Fruit fly (Drosophila melanogaster): ENCODE measurements around the gene dbf.

dbf gene

DNA sequence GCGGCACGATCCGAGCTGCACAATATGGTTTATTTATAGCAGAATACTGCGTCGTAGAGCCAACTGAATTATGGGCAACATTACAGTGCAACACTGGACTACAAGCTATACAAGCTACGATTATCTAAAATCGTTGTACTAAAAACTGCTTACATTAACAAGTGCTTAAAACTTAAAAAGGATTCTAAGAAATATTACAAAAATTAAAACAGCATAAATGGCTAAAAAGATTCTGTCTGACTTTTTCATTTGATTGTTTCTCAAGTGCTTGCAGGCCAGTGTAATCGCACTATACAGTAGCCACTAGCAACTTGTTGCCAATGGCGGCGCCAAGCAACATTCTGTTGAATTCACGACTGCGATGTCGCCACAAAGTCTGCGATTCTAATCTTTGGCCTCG, 34.6 kb upstream of the dbf start:
- TF ChIP-seq Ets98B (GFP tag; IDR thresholded peaks at IDR 0.05) (peak; percentile 94), Pif1B (GFP tag; optimal IDR thresholded peaks at IDR 0.05) (peak; percentile 85), CG4496 (GFP tag; IDR thresholded peaks at IDR 0.05) (peak; percentile 97), rn (GFP tag; IDR thresholded peaks at IDR 0.05) (peak; percentile 92), CG14655 (GFP tag; optimal IDR thresholded peaks at IDR 0.05) (peak; percentile 95), CG9948 (tag; optimal IDR thresholded peaks at IDR 0.05) (peak; percentile 91), Snoo (tag; optimal IDR thresholded peaks at IDR 0.05) (peak; percentile 1), gl (tag; optimal IDR thresholded peaks at IDR 0.05) (peak; percentile 86), Pif1A (GFP tag; optimal IDR thresholded peaks at IDR 0.05) (peak; percentile 81), D1 (tag; optimal IDR thresholded peaks at IDR 0.05) (peak; percentile 87), EcR (GFP tag; optimal IDR thresholded peaks at IDR 0.05) (no peak), CG8159 (tag; optimal IDR thresholded peaks at IDR 0.05) (peak; percentile 92), CG15710 (tag; optimal IDR thresholded peaks at IDR 0.05) (peak; percentile 89), CG13204 (GFP tag; optimal IDR thresholded peaks at IDR 0.05) (peak; percentile 63), CG8301 (tag; optimal IDR thresholded peaks at IDR 0.05) (peak; percentile 93), CG12605 (GFP tag; IDR thresholded peaks at IDR 0.05) (peak; percentile 93), CG10348 (GFP tag; IDR thresholded peaks at IDR 0.05) (peak; percentile 78), fd96Ca (GFP tag; IDR thresholded peaks at IDR 0.05) (peak; percentile 92), CG34367 (tag; optimal IDR thresholded peaks at IDR 0.05) (peak; percentile 88), CG17806 (tag; optimal IDR thresholded peaks at IDR 0.05) (peak; percentile 93), CG32121 (GFP tag; IDR thresholded peaks at IDR 0.05) (peak; percentile 94)

DNA sequence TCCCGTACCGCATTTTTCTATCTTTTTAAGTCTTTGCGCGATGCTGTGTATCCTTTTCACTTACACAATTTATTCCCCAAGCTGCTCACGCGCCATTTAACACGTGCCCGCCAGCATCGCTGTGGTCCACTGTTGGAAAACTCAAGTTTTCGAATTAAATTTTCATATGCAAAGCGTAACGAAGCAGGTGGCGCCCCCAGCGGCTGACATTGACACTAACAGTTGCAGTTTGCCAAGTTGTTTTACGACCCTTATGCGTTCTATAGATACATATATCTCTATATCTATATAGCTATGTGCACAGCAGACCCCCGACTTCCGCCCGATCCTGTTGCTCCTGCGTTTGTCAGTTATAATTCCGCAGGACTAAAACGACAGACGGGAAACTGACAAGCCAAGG, 25.5 kb upstream of the dbf start:
- no peak for TF ChIP-seq EcR (GFP tag; optimal IDR thresholded peaks at IDR 0.05)
- no peak for TF ChIP-seq D1 (tag; optimal IDR thresholded peaks at IDR 0.05)
- no peak for TF ChIP-seq Ets98B (GFP tag; IDR thresholded peaks at IDR 0.05)
- TF ChIP-seq CG9948 (tag; optimal IDR thresholded peaks at IDR 0.05): no peak
- TF ChIP-seq Pif1A (GFP tag; optimal IDR thresholded peaks at IDR 0.05): no peak
- no peak for TF ChIP-seq CG4496 (GFP tag; IDR thresholded peaks at IDR 0.05)
- no peak for TF ChIP-seq CG8159 (tag; optimal IDR thresholded peaks at IDR 0.05)
- TF ChIP-seq CG12605 (GFP tag; IDR thresholded peaks at IDR 0.05): no peak
- TF ChIP-seq CG13204 (GFP tag; optimal IDR thresholded peaks at IDR 0.05): no peak
- no peak for TF ChIP-seq fd96Ca (GFP tag; IDR thresholded peaks at IDR 0.05)
- TF ChIP-seq CG32121 (GFP tag; IDR thresholded peaks at IDR 0.05): no peak
- no peak for TF ChIP-seq gl (tag; optimal IDR thresholded peaks at IDR 0.05)
- TF ChIP-seq CG34367 (tag; optimal IDR thresholded peaks at IDR 0.05): no peak
- TF ChIP-seq CG17806 (tag; optimal IDR thresholded peaks at IDR 0.05): no peak
- no peak for TF ChIP-seq Pif1B (GFP tag; optimal IDR thresholded peaks at IDR 0.05)
- TF ChIP-seq CG15710 (tag; optimal IDR thresholded peaks at IDR 0.05): no peak

DNA sequence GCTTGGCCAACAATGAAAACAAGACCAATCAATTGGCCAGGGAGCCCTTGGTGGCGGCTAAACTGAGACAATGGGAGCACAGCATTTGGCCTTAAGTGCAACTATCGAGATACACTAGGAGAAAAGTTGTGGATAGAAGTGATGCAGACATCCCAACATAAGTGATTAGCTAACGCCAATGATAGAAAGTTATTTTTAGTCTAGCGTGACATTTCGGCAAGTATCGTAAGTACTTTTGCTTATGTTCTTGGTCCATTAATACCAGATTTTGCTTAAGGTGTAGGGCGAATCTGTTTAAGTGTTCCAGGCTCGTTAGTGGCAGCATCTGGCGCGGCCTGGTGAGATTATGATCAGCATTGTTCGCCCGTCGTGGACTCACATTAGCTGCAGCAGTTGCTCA, 18.7 kb upstream of the dbf start:
- TF ChIP-seq CG8159 (tag; optimal IDR thresholded peaks at IDR 0.05) (peak; percentile 51), CG14655 (GFP tag; optimal IDR thresholded peaks at IDR 0.05) (peak; percentile 26), CG4496 (GFP tag; IDR thresholded peaks at IDR 0.05) (0 out of 3 replicates have a peak, but pooled peaks have one; percentile 15), CG34367 (tag; optimal IDR thresholded peaks at IDR 0.05) (peak; percentile 25), Pif1A (GFP tag; optimal IDR thresholded peaks at IDR 0.05) (no peak), D1 (tag; optimal IDR thresholded peaks at IDR 0.05) (no peak)

DNA sequence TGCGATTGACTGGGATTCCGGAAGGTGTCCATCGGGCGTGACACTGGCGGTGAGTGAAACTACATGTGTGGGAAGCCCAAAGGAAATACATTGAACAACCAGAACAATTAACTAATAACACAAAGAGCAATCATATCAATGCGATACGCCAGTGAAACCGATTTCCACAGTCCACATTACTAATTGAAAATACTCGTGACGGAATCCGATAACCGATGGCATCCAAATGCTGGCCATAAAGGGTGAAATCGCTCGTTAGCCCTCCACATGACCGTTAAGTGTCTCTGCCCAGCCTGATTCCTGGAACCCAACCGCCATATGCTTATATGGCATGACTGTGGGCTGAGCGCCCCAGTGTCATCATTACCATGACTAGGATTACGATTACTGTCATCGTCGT, 13.0 kb upstream of the dbf start, which contains the start of gene CG7329:
Gene CG7329, minus strand, starts transcription at position 101 of the 400 bp plus-strand sequence.
- TF ChIP-seq CG12605 (GFP tag; IDR thresholded peaks at IDR 0.05) (no peak), CG10348 (GFP tag; IDR thresholded peaks at IDR 0.05) (no peak), CG14655 (GFP tag; optimal IDR thresholded peaks at IDR 0.05) (no peak), CG15710 (tag; optimal IDR thresholded peaks at IDR 0.05) (no peak), rn (GFP tag; IDR thresholded peaks at IDR 0.05) (no peak), Pif1A (GFP tag; optimal IDR thresholded peaks at IDR 0.05) (no peak), Snoo (tag; optimal IDR thresholded peaks at IDR 0.05) (no peak), Pif1B (GFP tag; optimal IDR thresholded peaks at IDR 0.05) (no peak), fd96Ca (GFP tag; IDR thresholded peaks at IDR 0.05) (no peak), CG17806 (tag; optimal IDR thresholded peaks at IDR 0.05) (no peak), CG8159 (tag; optimal IDR thresholded peaks at IDR 0.05) (no peak), gl (tag; optimal IDR thresholded peaks at IDR 0.05) (no peak)

DNA sequence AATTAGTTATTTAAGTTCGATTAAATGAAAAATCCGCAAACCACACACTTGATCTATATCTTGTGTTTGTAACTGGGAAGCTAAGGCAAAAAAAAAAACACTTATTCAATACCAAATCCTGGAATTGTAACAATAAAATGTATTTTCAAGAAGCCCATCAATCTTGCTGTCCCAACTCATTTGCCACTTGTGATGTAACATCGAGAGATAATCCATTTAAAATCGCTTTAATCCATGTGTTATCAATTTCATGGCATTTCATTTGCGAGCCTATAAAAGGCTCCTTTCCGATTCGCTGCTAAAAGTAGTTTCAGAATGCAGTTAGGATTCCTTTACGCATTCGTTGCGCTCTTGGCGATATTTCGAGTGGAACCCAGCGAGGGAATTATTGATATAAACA, 11.8 kb upstream of the dbf start, which contains the start of gene CG31872:
Gene CG31872, plus strand, starts transcription at position 301 of the 400 bp plus-strand sequence.
- TF ChIP-seq Snoo (tag; optimal IDR thresholded peaks at IDR 0.05): no peak
- TF ChIP-seq CG8159 (tag; optimal IDR thresholded peaks at IDR 0.05): no peak
- TF ChIP-seq CG15710 (tag; optimal IDR thresholded peaks at IDR 0.05): no peak
- TF ChIP-seq CG8301 (tag; optimal IDR thresholded peaks at IDR 0.05): no peak
- TF ChIP-seq CG13204 (GFP tag; optimal IDR thresholded peaks at IDR 0.05): no peak
- no peak for TF ChIP-seq CG4496 (GFP tag; IDR thresholded peaks at IDR 0.05)
- no peak for TF ChIP-seq D1 (tag; optimal IDR thresholded peaks at IDR 0.05)
- TF ChIP-seq fd96Ca (GFP tag; IDR thresholded peaks at IDR 0.05): no peak
- no peak for TF ChIP-seq Ets98B (GFP tag; IDR thresholded peaks at IDR 0.05)
- TF ChIP-seq rn (GFP tag; IDR thresholded peaks at IDR 0.05): no peak
- no peak for TF ChIP-seq CG34367 (tag; optimal IDR thresholded peaks at IDR 0.05)
- TF ChIP-seq EcR (GFP tag; optimal IDR thresholded peaks at IDR 0.05): no peak
- no peak for TF ChIP-seq CG12605 (GFP tag; IDR thresholded peaks at IDR 0.05)
- no peak for TF ChIP-seq CG10348 (GFP tag; IDR thresholded peaks at IDR 0.05)
- TF ChIP-seq CG17806 (tag; optimal IDR thresholded peaks at IDR 0.05): no peak
- no peak for TF ChIP-seq CG9948 (tag; optimal IDR thresholded peaks at IDR 0.05)
- TF ChIP-seq Pif1A (GFP tag; optimal IDR thresholded peaks at IDR 0.05): no peak
- no peak for TF ChIP-seq CG32121 (GFP tag; IDR thresholded peaks at IDR 0.05)
- no peak for TF ChIP-seq gl (tag; optimal IDR thresholded peaks at IDR 0.05)

DNA sequence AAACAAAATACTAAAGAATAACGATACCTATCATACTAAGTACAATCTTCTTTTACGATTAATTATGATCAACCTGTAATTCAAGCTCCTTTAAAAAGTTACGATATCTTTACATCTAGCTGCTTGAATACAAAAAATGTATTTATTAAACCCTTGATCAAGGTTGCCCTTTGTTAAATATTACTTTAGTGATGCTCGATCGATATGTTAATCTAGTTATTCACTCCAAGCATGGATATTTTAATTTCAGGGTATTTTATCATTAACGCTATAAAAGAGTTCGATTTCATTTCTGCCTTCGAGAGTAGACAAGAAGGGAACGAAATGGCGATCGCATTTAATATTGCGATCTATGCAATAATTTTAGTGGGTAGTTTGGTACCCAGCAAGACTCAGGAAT, 7.7 kb upstream of the dbf start, which contains the start of gene CG18284:
Gene CG18284, plus strand, starts transcription at position 301 of the 400 bp plus-strand sequence.
- TF ChIP-seq Ets98B (GFP tag; IDR thresholded peaks at IDR 0.05) (no peak), CG17806 (tag; optimal IDR thresholded peaks at IDR 0.05) (no peak), EcR (GFP tag; optimal IDR thresholded peaks at IDR 0.05) (no peak), Pif1A (GFP tag; optimal IDR thresholded peaks at IDR 0.05) (no peak), CG8159 (tag; optimal IDR thresholded peaks at IDR 0.05) (no peak), CG14655 (GFP tag; optimal IDR thresholded peaks at IDR 0.05) (no peak), rn (GFP tag; IDR thresholded peaks at IDR 0.05) (no peak), CG15710 (tag; optimal IDR thresholded peaks at IDR 0.05) (no peak), CG13204 (GFP tag; optimal IDR thresholded peaks at IDR 0.05) (no peak), Snoo (tag; optimal IDR thresholded peaks at IDR 0.05) (no peak), CG8301 (tag; optimal IDR thresholded peaks at IDR 0.05) (no peak), fd96Ca (GFP tag; IDR thresholded peaks at IDR 0.05) (no peak), gl (tag; optimal IDR thresholded peaks at IDR 0.05) (no peak), CG32121 (GFP tag; IDR thresholded peaks at IDR 0.05) (no peak), D1 (tag; optimal IDR thresholded peaks at IDR 0.05) (no peak), CG10348 (GFP tag; IDR thresholded peaks at IDR 0.05) (no peak)

All from whole organism, pupa.